Worm (Caenorhabditis elegans): ENCODE measurements around the gene asns-1.

Gene asns-1

ce11 chrV:8560916-8561315 is 14.9 kb downstream of the asns-1 start, which contains the start of gene acr-16:
acr-16 (plus strand) TSS chrV:8561216.
- TF ChIP-seq xnd-1 (tag; optimal IDR thresholded peaks at IDR 0.05) (no peak), rpc-1 (optimal IDR thresholded peaks at IDR 0.05) (no peak), rpc-1 (tag; optimal IDR thresholded peaks at IDR 0.05) (no peak), hlh-12 (tag; optimal IDR thresholded peaks at IDR 0.05) (no peak), hlh-26 (GFP tag; conservative IDR thresholded peaks at IDR 0.05) (no peak), hrde-1 (tag; optimal IDR thresholded peaks at IDR 0.05; ENCODE audit: borderline replicate concordance) (no peak), snpc-3.4 (tag; optimal IDR thresholded peaks at IDR 0.05) (no peak), ceh-79 (tag; optimal IDR thresholded peaks at IDR 0.05) (no peak), dpl-1 (GFP tag; optimal IDR thresholded peaks at IDR 0.05) (no peak), him-1 (tag; optimal IDR thresholded peaks at IDR 0.05) (no peak), tlf-1 (GFP tag; optimal IDR thresholded peaks at IDR 0.05) (no peak), attf-5 (GFP tag; optimal IDR thresholded peaks at IDR 0.05) (no peak), lir-1 (GFP tag; conservative IDR thresholded peaks at IDR 0.05) (no peak), lin-40 (tag; optimal IDR thresholded peaks at IDR 0.05) (no peak), bed-2 (GFP tag; IDR thresholded peaks at IDR 0.05) (no peak), B0261.1 (tag; optimal IDR thresholded peaks at IDR 0.05) (no peak), ztf-3 (GFP tag; optimal IDR thresholded peaks at IDR 0.05) (no peak), lsl-1 (GFP tag; optimal IDR thresholded peaks at IDR 0.05) (no peak), ceh-27 (GFP tag; optimal IDR thresholded peaks at IDR 0.05) (no peak), ccch-3 (GFP tag; optimal IDR thresholded peaks at IDR 0.05) (no peak)

- TF ChIP-seq ztf-22 (GFP tag; optimal IDR thresholded peaks at IDR 0.05) (no peak), F49E8.2 (tag; optimal IDR thresholded peaks at IDR 0.05; ENCODE audit: insufficient read depth) (no peak), egrh-3 (GFP tag; IDR thresholded peaks at IDR 0.05) (no peak), egl-18 (GFP tag; IDR thresholded peaks at IDR 0.05) (no peak), B0035.1 (tag; optimal IDR thresholded peaks at IDR 0.05) (no peak), akir-1 (GFP tag; optimal IDR thresholded peaks at IDR 0.05) (no peak)
Observed at ce11 chrV:8565075-8565474, 19.1 kb downstream of the asns-1 start, which contains the start of gene F25G6.8. F25G6.8 (minus strand) TSS chrV:8565175.

DNA sequence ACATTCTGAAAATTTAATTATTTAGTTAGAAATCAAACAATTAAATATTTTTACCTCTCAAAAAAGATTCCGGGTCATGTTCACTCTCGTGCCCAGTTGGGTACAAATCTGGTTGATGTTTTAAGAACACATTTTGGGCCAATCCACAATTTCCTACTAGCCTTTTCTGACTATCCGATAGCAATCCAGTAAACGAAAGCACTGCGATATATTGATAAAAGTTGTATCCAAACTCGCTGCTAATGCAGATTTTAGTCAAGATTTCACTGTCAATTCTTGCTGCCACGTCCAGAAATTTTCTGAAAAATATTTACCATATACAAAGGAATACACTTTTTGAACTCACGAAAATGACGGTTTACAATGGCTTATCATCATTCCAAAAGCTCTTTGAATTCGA is 23.2 kb downstream of the asns-1 start:
- no peak for TF ChIP-seq mes-4 (tag; optimal IDR thresholded peaks at IDR 0.05)
- TF ChIP-seq lir-1 (GFP tag; conservative IDR thresholded peaks at IDR 0.05) = no peak
- TF ChIP-seq dpff-1 (tag; optimal IDR thresholded peaks at IDR 0.05) = no peak
- TF ChIP-seq repo-1 (tag; optimal IDR thresholded peaks at IDR 0.05) = no peak
- no peak for TF ChIP-seq ztf-25 (GFP tag; IDR thresholded peaks at IDR 0.05)

- TF ChIP-seq rec-8 (tag; optimal IDR thresholded peaks at IDR 0.05) = no peak
- TF ChIP-seq hsf-1 (GFP tag; IDR thresholded peaks at IDR 0.05) = 0 out of 2 replicates have a peak, but pooled peaks have one; percentile 21
- no peak for TF ChIP-seq F23B12.7 (tag; optimal IDR thresholded peaks at IDR 0.05; ENCODE audit: insufficient read depth)
- no peak for TF ChIP-seq ztf-3 (GFP tag; optimal IDR thresholded peaks at IDR 0.05)
- no peak for TF ChIP-seq ztf-22 (GFP tag; optimal IDR thresholded peaks at IDR 0.05)
- TF ChIP-seq snpc-3.4 (tag; optimal IDR thresholded peaks at IDR 0.05) = peak; percentile 19
- TF ChIP-seq lsy-27 (tag; optimal IDR thresholded peaks at IDR 0.05; ENCODE audit: borderline replicate concordance, insufficient read depth) = no peak
- peak; percentile 64 for TF ChIP-seq pbrm-1 (GFP tag; IDR thresholded peaks at IDR 0.05)
- TF ChIP-seq xnd-1 (tag; optimal IDR thresholded peaks at IDR 0.05) = peak; percentile 27
- peak; percentile 96 for TF ChIP-seq ztf-18 (tag; optimal IDR thresholded peaks at IDR 0.05)
- TF ChIP-seq aptf-2 (GFP tag; conservative IDR thresholded peaks at IDR 0.05) = no peak
- no peak for TF ChIP-seq ceh-100 (GFP tag; IDR thresholded peaks at IDR 0.05)
- no peak for TF ChIP-seq nhr-27 (tag; optimal IDR thresholded peaks at IDR 0.05)
- TF ChIP-seq zfh-2 (GFP tag; conservative IDR thresholded peaks at IDR 0.05) = no peak
- no peak for TF ChIP-seq sea-2 (GFP tag; IDR thresholded peaks at IDR 0.05)
- TF ChIP-seq F57C9.4 (tag; optimal IDR thresholded peaks at IDR 0.05) = no peak
- TF ChIP-seq let-526 (GFP tag; IDR thresholded peaks at IDR 0.05) = no peak
- no peak for TF ChIP-seq hrde-1 (tag; optimal IDR thresholded peaks at IDR 0.05; ENCODE audit: borderline replicate concordance)
- TF ChIP-seq B0019.2 (GFP tag; conservative IDR thresholded peaks at IDR 0.05) = no peak
Observed at ce11 chrV:8569841-8570361, 23.9 kb downstream of the asns-1 start, which contains the start of the genes F25G6.9 and symk-1. F25G6.9 (minus strand) TSS chrV:8570000. symk-1 (plus strand) TSS chrV:8570311.
